Worm (Caenorhabditis elegans): Measurements from ENCODE around the gene R08C7.4.
A peak's percentile ranks its signal among the peaks of the same experiment; 100 is the strongest.

- peak in 1 of 2 experiments; percentile 3 for TF ChIP-seq lsy-2 (tag; optimal IDR thresholded peaks at IDR 0.05)
- no peak for TF ChIP-seq zag-1 (tag; optimal IDR thresholded peaks at IDR 0.05)
These were observed 29.7 kb upstream of the R08C7.4 start, which contains the start of gene Y24D9A.7 for ce11 chrIV:4405126-4405525.
